Fruit fly (Drosophila melanogaster) whole organism, embryonic: Measurements from ENCODE around the gene CG6891.

ENCODE experiments used
- Adf1 ChIP-seq: fragments of 200-800 bp; sonication (Bioruptor generic); IDR thresholded peaks from 2 replicates; pipeline ENCODE4 v1.3.6; 2022; ENCODE audit warnings: missing biosample characterization, missing genetic modification characterization
- Atf-2 ChIP-seq: fragments of 200-800 bp; sonication (Bioruptor generic); optimal IDR thresholded peaks from 2 replicates; lab custom pipeline; 2016; ENCODE audit warnings: missing biosample characterization, missing genetic modification characterization
- CG10274 ChIP-seq: fragments of 200-800 bp; sonication (Bioruptor generic); optimal IDR thresholded peaks from 3 replicates; lab custom pipeline; 2017; ENCODE audit warnings: missing biosample characterization, mild to moderate bottlenecking, missing genetic modification characterization
- CG11456 ChIP-seq: fragments of 200-800 bp; sonication (Bioruptor generic); IDR thresholded peaks from 3 replicates; pipeline ENCODE4 v1.3.6; 2022; ENCODE audit warnings: missing biosample characterization, missing genetic modification characterization
- CG11504 ChIP-seq: fragments of 200-800 bp; sonication (Bioruptor generic); optimal IDR thresholded peaks from 3 replicates; lab custom pipeline; 2019; ENCODE audit warnings: missing biosample characterization, mild to moderate bottlenecking, missing genetic modification characterization, moderate library complexity
- CG12299 ChIP-seq: fragments of 200-800 bp; sonication (Bioruptor generic); optimal IDR thresholded peaks from 2 replicates; lab custom pipeline; 2018; ENCODE audit warnings: missing biosample characterization, mild to moderate bottlenecking, missing genetic modification characterization
- CG13894 ChIP-seq: fragments of 200-800 bp; sonication (Bioruptor generic); optimal IDR thresholded peaks from 3 replicates; lab custom pipeline; 2018; ENCODE audit warnings: missing biosample characterization, mild to moderate bottlenecking, missing genetic modification characterization, moderate library complexity
- CG16779 ChIP-seq: fragments of 200-800 bp; sonication (Bioruptor generic); IDR thresholded peaks from 2 replicates; pipeline ENCODE4 v1.3.6; 2022; ENCODE audit warnings: missing biosample characterization, missing genetic modification characterization
- CG16813 ChIP-seq: fragments of 200-800 bp; sonication (Bioruptor generic); IDR thresholded peaks from 3 replicates; pipeline ENCODE4 v1.3.6; 2022; ENCODE audit warnings: missing biosample characterization, missing genetic modification characterization; ENCODE audit not compliant: partially characterized antibody
- CG16815 ChIP-seq: fragments of 200-800 bp; sonication (Bioruptor generic); optimal IDR thresholded peaks from 3 replicates; lab custom pipeline; 2017; ENCODE audit warnings: missing biosample characterization, mild to moderate bottlenecking, missing genetic modification characterization
- CG2199 ChIP-seq: fragments of 200-800 bp; sonication (Bioruptor generic); IDR thresholded peaks from 3 replicates; pipeline ENCODE4 v1.3.6; 2022; ENCODE audit warnings: missing biosample characterization, missing genetic modification characterization
- CG30020 ChIP-seq: fragments of 200-800 bp; optimal IDR thresholded peaks from 2 replicates; lab custom pipeline; 2019; ENCODE audit warnings: missing biosample characterization, mild to moderate bottlenecking, missing genetic modification characterization, moderate library complexity
- CG3281 ChIP-seq: fragments of 200-800 bp; sonication (Bioruptor generic); optimal IDR thresholded peaks from 3 replicates; lab custom pipeline; 2017; ENCODE audit warnings: missing biosample characterization, mild to moderate bottlenecking, missing genetic modification characterization
- CG5245 ChIP-seq: fragments of 200-800 bp; sonication (Bioruptor generic); optimal IDR thresholded peaks from 3 replicates; lab custom pipeline; 2016; ENCODE audit warnings: missing biosample characterization, missing genetic modification characterization
- CG6813 ChIP-seq: fragments of 200-800 bp; sonication (Bioruptor generic); optimal IDR thresholded peaks from 2 replicates; lab custom pipeline; 2017; ENCODE audit warnings: missing biosample characterization, missing genetic modification characterization, mild to moderate bottlenecking, moderate library complexity, missing genetic modification reagents
- CG7928 ChIP-seq: fragments of 200-800 bp; sonication (Bioruptor generic); optimal IDR thresholded peaks from 2 replicates; lab custom pipeline; 2017; ENCODE audit warnings: missing biosample characterization, mild to moderate bottlenecking, missing genetic modification characterization
- CG7963 ChIP-seq: fragments of 200-800 bp; sonication (Bioruptor generic); IDR thresholded peaks from 3 replicates; pipeline ENCODE4 v1.3.6; 2022; ENCODE audit warnings: missing biosample characterization, missing genetic modification characterization; ENCODE audit not compliant: partially characterized antibody
- CG8290 ChIP-seq, 3 experiments: fragments of 200-800 bp; sonication (Bioruptor generic); optimal IDR thresholded peaks; 2 replicates each; lab custom pipeline; 2016 to 2019; ENCODE audit warnings: missing biosample characterization in 3 of 3, missing genetic modification characterization in 3 of 3, mild to moderate bottlenecking in 2 of 3, moderate library complexity in 1 of 3
- CG9797 ChIP-seq: fragments of 200-800 bp; sonication (Bioruptor generic); optimal IDR thresholded peaks from 3 replicates; lab custom pipeline; 2018; ENCODE audit warnings: missing biosample characterization, mild to moderate bottlenecking, missing genetic modification characterization
- CTCF ChIP-seq: fragments of 200-800 bp; sonication (Bioruptor generic); optimal IDR thresholded peaks from 2 replicates; lab custom pipeline; 2017; ENCODE audit warnings: missing biosample characterization, mild to moderate bottlenecking, missing genetic modification characterization, moderate library complexity
- Chrac-16 ChIP-seq: fragments of 200-800 bp; sonication (Bioruptor generic); optimal IDR thresholded peaks from 3 replicates; lab custom pipeline; 2016; ENCODE audit warnings: missing biosample characterization, missing genetic modification characterization
- Dad ChIP-seq: fragments of 200-800 bp; sonication (Bioruptor generic); optimal IDR thresholded peaks from 3 replicates; lab custom pipeline; 2016; ENCODE audit warnings: missing biosample characterization, missing genetic modification characterization
- Deaf1 ChIP-seq: fragments of 200-800 bp; optimal IDR thresholded peaks from 3 replicates; lab custom pipeline; 2019; ENCODE audit warnings: missing biosample characterization, mild to moderate bottlenecking, missing genetic modification characterization, moderate library complexity
- ERR ChIP-seq: fragments of 200-800 bp; sonication (Bioruptor generic); optimal IDR thresholded peaks from 2 replicates; lab custom pipeline; 2016; ENCODE audit warnings: missing biosample characterization, missing genetic modification characterization
- Ets65A ChIP-seq: fragments of 200-800 bp; sonication (Bioruptor generic); peaks from one replicate; lab custom pipeline; 2016; ENCODE audit warnings: missing biosample characterization, missing genetic modification characterization
- Fer3 ChIP-seq: fragments of 200-800 bp; sonication (Bioruptor generic); optimal IDR thresholded peaks from 2 replicates; lab custom pipeline; 2018; ENCODE audit warnings: missing biosample characterization, mild to moderate bottlenecking, missing genetic modification characterization, moderate library complexity
- H2.0 ChIP-seq: fragments of 200-800 bp; sonication (Bioruptor generic); IDR thresholded peaks from 2 replicates; pipeline ENCODE4 v1.3.6; 2022; ENCODE audit warnings: missing biosample characterization, missing genetic modification characterization
- HmgD ChIP-seq: fragments of 200-800 bp; sonication (Bioruptor generic); optimal IDR thresholded peaks from 3 replicates; lab custom pipeline; 2016; ENCODE audit warnings: missing biosample characterization, missing genetic modification characterization
- Jarid2 ChIP-seq: fragments of 200-800 bp; sonication (Bioruptor generic); optimal IDR thresholded peaks from 3 replicates; lab custom pipeline; 2017; ENCODE audit warnings: mild to moderate bottlenecking, missing biosample characterization, missing genetic modification reagents, missing genetic modification characterization
- MBD-R2 ChIP-seq: fragments of 200-800 bp; sonication (Bioruptor generic); IDR thresholded peaks from 2 replicates; pipeline ENCODE4 v1.3.6; 2022; ENCODE audit warnings: missing biosample characterization, missing genetic modification characterization
- Max ChIP-seq: fragments of 200-800 bp; sonication (Bioruptor generic); optimal IDR thresholded peaks from 2 replicates; lab custom pipeline; 2016; ENCODE audit warnings: missing biosample characterization, mild to moderate bottlenecking, missing genetic modification characterization
- Med ChIP-seq: fragments of 200-800 bp; sonication (Bioruptor generic); peaks from one replicate; lab custom pipeline; 2016; ENCODE audit warnings: missing biosample characterization, missing genetic modification characterization, mild to moderate bottlenecking, inconsistent platforms, moderate library complexity
- Oaz ChIP-seq: fragments of 200-800 bp; sonication (Bioruptor generic); IDR thresholded peaks from 2 replicates; pipeline ENCODE4 v1.3.6; 2022; ENCODE audit warnings: missing biosample characterization, missing genetic modification characterization
- Opbp ChIP-seq: fragments of 200-800 bp; sonication (Bioruptor generic); IDR thresholded peaks from 3 replicates; pipeline ENCODE4 v1.3.6; 2022; ENCODE audit warnings: missing biosample characterization, missing genetic modification characterization; ENCODE audit not compliant: partially characterized antibody
- Stat92E ChIP-seq, 3 experiments: fragments of >200 bp in 2 of 3; fragments of 200-800 bp in 1 of 3; sonication (Bioruptor generic) in 1 of 3; optimal IDR thresholded peaks; 2 replicates each; lab custom pipeline; 2017 to 2019; ENCODE audit warnings: missing biosample characterization in 3 of 3, missing genetic modification characterization in 3 of 3, mild to moderate bottlenecking in 1 of 3, moderate library complexity in 1 of 3
- Trl ChIP-seq, 3 experiments: fragments of >200 bp in 2 of 3; fragments of 200-800 bp in 1 of 3; sonication (Bioruptor generic) in 1 of 3; optimal IDR thresholded peaks; 2 replicates in 1 of 3; 3 replicates in 2 of 3; lab custom pipeline; 2016 to 2017; ENCODE audit warnings: missing biosample characterization in 1 of 3, missing genetic modification characterization in 1 of 3
- aop ChIP-seq: fragments of 200-800 bp; sonication (Bioruptor generic); IDR thresholded peaks from 2 replicates; pipeline ENCODE4 v1.3.6; 2022; ENCODE audit warnings: missing biosample characterization, missing genetic modification characterization
- ase ChIP-seq: fragments of 200-800 bp; sonication (Bioruptor generic); IDR thresholded peaks from 3 replicates; pipeline ENCODE4 v1.3.6; 2022; ENCODE audit warnings: missing biosample characterization, missing genetic modification characterization
- ato ChIP-seq: fragments of 200-800 bp; sonication (Bioruptor generic); IDR thresholded peaks from 2 replicates; pipeline ENCODE4 v1.3.6; 2022; ENCODE audit warnings: missing biosample characterization, missing genetic modification characterization; ENCODE audit not compliant: partially characterized antibody
- bowl ChIP-seq: fragments of 200-800 bp; sonication (Bioruptor generic); IDR thresholded peaks from 2 replicates; pipeline ENCODE4 v1.3.6; 2022; ENCODE audit warnings: missing biosample characterization, missing genetic modification characterization
- da ChIP-seq: fragments of 200-800 bp; sonication (Bioruptor generic); optimal IDR thresholded peaks from 2 replicates; lab custom pipeline; 2016; ENCODE audit warnings: missing biosample characterization, missing genetic modification characterization
- dan ChIP-seq: fragments of 200-800 bp; sonication (Bioruptor generic); IDR thresholded peaks from 2 replicates; pipeline ENCODE4 v1.3.6; 2022; ENCODE audit warnings: missing biosample characterization, missing genetic modification characterization
- hbn ChIP-seq: fragments of 200-800 bp; sonication (Bioruptor generic); IDR thresholded peaks from 2 replicates; pipeline ENCODE4 v1.3.6; 2022; ENCODE audit warnings: missing biosample characterization, missing genetic modification characterization; ENCODE audit not compliant: partially characterized antibody
- lola ChIP-seq, 3 experiments: fragments of >200 bp in 2 of 3; fragments of 200-800 bp in 1 of 3; sonication (Bioruptor generic) in 1 of 3; optimal IDR thresholded peaks; 2 replicates each; lab custom pipeline; 2017 to 2019; ENCODE audit warnings: missing biosample characterization in 3 of 3, missing genetic modification characterization in 3 of 3, mild to moderate bottlenecking in 1 of 3, moderate library complexity in 1 of 3
- nau ChIP-seq: fragments of 200-800 bp; sonication (Bioruptor generic); optimal IDR thresholded peaks from 3 replicates; lab custom pipeline; 2017; ENCODE audit warnings: missing biosample characterization, mild to moderate bottlenecking, missing genetic modification characterization, missing genetic modification reagents
- pum ChIP-seq: fragments of 200-800 bp; sonication (Bioruptor generic); optimal IDR thresholded peaks from 2 replicates; lab custom pipeline; 2016; ENCODE audit warnings: missing biosample characterization, missing genetic modification characterization
- pzg ChIP-seq: fragments of 200-800 bp; sonication (Bioruptor generic); optimal IDR thresholded peaks from 3 replicates; lab custom pipeline; 2018; ENCODE audit warnings: missing biosample characterization, mild to moderate bottlenecking, missing genetic modification characterization, moderate library complexity
- sd ChIP-seq: fragments of 200-800 bp; sonication (Bioruptor generic); optimal IDR thresholded peaks from 3 replicates; lab custom pipeline; 2018; ENCODE audit warnings: missing biosample characterization, mild to moderate bottlenecking, missing genetic modification characterization, moderate library complexity
- sens ChIP-seq: fragments of 200-800 bp; sonication (Bioruptor generic); peaks from one replicate; lab custom pipeline; 2016; ENCODE audit warnings: missing biosample characterization, missing genetic modification characterization
- slbo ChIP-seq: fragments of 200-800 bp; sonication (Bioruptor generic); IDR thresholded peaks from 2 replicates; pipeline ENCODE4 v1.3.6; 2022; ENCODE audit warnings: missing biosample characterization, missing genetic modification characterization
- slou ChIP-seq: fragments of 200-800 bp; sonication (Bioruptor generic); optimal IDR thresholded peaks from 3 replicates; lab custom pipeline; 2016; ENCODE audit warnings: missing biosample characterization, missing genetic modification characterization

Gene CG6891

DNA sequence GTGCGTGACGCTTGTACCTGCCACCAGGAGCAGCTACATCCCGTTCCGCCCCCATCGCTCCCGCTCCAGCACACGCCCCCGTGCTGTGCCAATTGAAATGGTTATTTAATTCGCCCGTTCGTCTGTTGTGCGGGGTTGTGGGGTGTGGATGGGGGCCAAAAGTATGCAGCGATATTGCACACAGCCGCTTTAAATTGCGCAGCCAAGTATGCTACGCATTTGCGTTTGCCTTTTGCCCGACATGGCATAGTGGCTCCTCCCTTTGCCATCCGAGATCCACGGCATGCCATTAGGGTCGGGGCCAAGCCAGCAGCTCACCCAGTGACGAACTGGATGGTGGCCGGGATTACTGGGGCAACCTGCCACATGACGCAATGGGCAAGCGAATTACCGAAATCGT is 3.0 kb upstream of the CG6891 start (continued):
- TF ChIP-seq CG9797 (no peak), CG13894 (tag; lab: Kevin White, UChicago) (no peak), pzg (GFP tag; lab: Kevin White, UChicago) (no peak), sens (GFP tag; lab: Kevin White, UChicago) (peak; percentile 44), CG12299 (no peak), Stat92E (GFP tag; optimal IDR thresholded peaks at IDR 0.05; lab: Kevin White, UChicago) (no peak), CG5245 (GFP tag; lab: Kevin White, UChicago) (no peak), ato (GFP tag; lab: Robert Waterston, UW) (no peak), hbn (GFP tag; lab: Robert Waterston, UW) (no peak), Trl (optimal IDR thresholded peaks at IDR 0.05; lab: Kevin White, UChicago) (no peak), Trl (GFP tag; optimal IDR thresholded peaks at IDR 0.05; lab: Kevin White, UChicago) (no peak), CG3281 (no peak), sd (tag; lab: Kevin White, UChicago) (no peak), HmgD (GFP tag; lab: Kevin White, UChicago) (no peak), nau (no peak), Med (GFP tag; lab: Kevin White, UChicago) (peak; percentile 61), CG11504 (peak; percentile 20), bowl (no peak), Max (no peak), CG11456 (GFP tag; lab: Robert Waterston, UW) (0 out of 3 replicates have a peak, but pooled peaks have one; percentile 35), Fer3 (no peak), da (no peak), H2.0 (GFP tag; lab: Robert Waterston, UW) (no peak), Atf-2 (GFP tag; lab: Kevin White, UChicago) (no peak), CTCF (GFP tag; lab: Kevin White, UChicago) (peak; percentile 44), CG2199 (GFP tag; lab: Robert Waterston, UW) (peak; percentile 86), CG30020 (tag; lab: Kevin White, UChicago) (no peak), CG7928 (GFP tag; lab: Kevin White, UChicago) (no peak), ERR (GFP tag; lab: Kevin White, UChicago) (no peak), CG6813 (GFP tag; lab: Kevin White, UChicago) (no peak), MBD-R2 (GFP tag; lab: Robert Waterston, UW) (peak; percentile 12; the same call in 1 of the 2 replicates), aop (GFP tag; lab: Robert Waterston, UW) (no peak), pum (no peak), Dad (GFP tag; lab: Kevin White, UChicago) (no peak), slbo (0 out of 2 replicates have a peak, but pooled peaks have one; percentile 15), Opbp (GFP tag; lab: Robert Waterston, UW) (peak; percentile 43; the same call in 1 of the 3 replicates), lola (GFP tag; optimal IDR thresholded peaks at IDR 0.05; lab: Kevin White, UChicago) (peak in 1 of 3 experiments; percentile 46), Adf1 (no peak), dan (no peak), CG10274 (GFP tag; lab: Kevin White, UChicago) (no peak)
- TF ChIP-seq, all 482 proteins: peak for 17

DNA sequence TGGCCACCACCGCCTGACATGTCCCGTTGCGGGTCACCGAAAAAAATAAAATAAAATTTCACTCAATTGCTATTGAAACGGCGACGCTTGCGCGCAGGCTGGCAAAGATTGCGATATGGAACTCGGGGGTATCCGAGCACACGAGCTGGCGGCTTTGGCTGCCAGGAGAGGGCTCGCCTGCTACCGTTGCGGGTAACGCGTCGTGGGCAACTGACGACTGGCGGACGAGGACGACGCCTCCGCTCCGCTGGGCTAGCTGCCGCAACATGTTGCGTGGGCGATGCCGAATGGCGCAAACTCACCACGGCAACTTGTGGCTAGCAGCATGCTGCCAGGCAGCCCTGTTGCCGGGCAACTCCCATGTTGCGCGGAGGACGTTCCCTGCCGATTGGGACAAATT is 1.2 kb upstream of the CG6891 start, which contains the start of gene CCKLR-17D3:
CCKLR-17D3 (minus strand) TSS at position 211 of the 400 bp plus-strand sequence.
- TF ChIP-seq CG8290 (GFP tag; optimal IDR thresholded peaks at IDR 0.05; lab: Kevin White, UChicago) (no peak), CG8290 (tag; optimal IDR thresholded peaks at IDR 0.05; lab: Kevin White, UChicago) (peak in 1 of 2 experiments; percentile 23), Jarid2 (GFP tag; lab: Kevin White, UChicago) (peak; percentile 71), CG11504 (peak; percentile 99), CG16779 (GFP tag; lab: Robert Waterston, UW) (no peak), Trl (optimal IDR thresholded peaks at IDR 0.05; lab: Kevin White, UChicago) (no peak), Trl (GFP tag; optimal IDR thresholded peaks at IDR 0.05; lab: Kevin White, UChicago) (no peak), Ets65A (GFP tag; lab: Kevin White, UChicago) (peak; percentile 27), Deaf1 (tag; lab: Kevin White, UChicago) (peak; percentile 88), Chrac-16 (GFP tag; lab: Kevin White, UChicago) (no peak), Oaz (no peak), ase (no peak), slou (no peak), CG7963 (GFP tag; lab: Robert Waterston, UW) (no peak), CG16813 (0 out of 3 replicates have a peak, but pooled peaks have one; percentile 14), sens (GFP tag; lab: Kevin White, UChicago) (peak; percentile 72), Med (GFP tag; lab: Kevin White, UChicago) (peak; percentile 87), CG16815 (no peak)
